Fruit fly (Drosophila melanogaster): ENCODE measurements around the gene mrn.

dm6 chr3L:15568748-15569147 is 11.6 kb downstream of the mrn start:
- no peak for TF ChIP-seq CG9705 (GFP tag; optimal IDR thresholded peaks at IDR 0.05)
- no peak for TF ChIP-seq Abd-B (GFP tag; optimal IDR thresholded peaks at IDR 0.05)
- TF ChIP-seq Hr78 (GFP tag; optimal IDR thresholded peaks at IDR 0.05), result no peak
- TF ChIP-seq brk (GFP tag; optimal IDR thresholded peaks at IDR 0.05), result no peak

Measured in whole organism, wandering third instar larva.